Fruit fly (Drosophila melanogaster): Measurements from ENCODE around the gene CG34012.

Gene CG34012

dm6 chr3L:11097982-11098663 lies 11.2 kb downstream of the CG34012 start, which contains the start of the genes Irbp18 and APP-BP1 (continued):
- TF ChIP-seq Nf-YC (tag; optimal IDR thresholded peaks at IDR 0.05) (peak; percentile 82), pan (optimal IDR thresholded peaks at IDR 0.05) (no peak), pan (GFP tag; optimal IDR thresholded peaks at IDR 0.05 in 1 of 2, IDR thresholded peaks at IDR 0.05 in 1 of 2) (peak in 1 of 2 experiments; percentile 92), cg (GFP tag; optimal IDR thresholded peaks at IDR 0.05) (peak; percentile 22), pfk (GFP tag; optimal IDR thresholded peaks at IDR 0.05) (peak; percentile 17), CG13424 (tag; optimal IDR thresholded peaks at IDR 0.05) (peak; percentile 90), CG12071 (GFP tag; optimal IDR thresholded peaks at IDR 0.05) (peak; percentile 83), ERR (GFP tag; optimal IDR thresholded peaks at IDR 0.05) (peak; percentile 88), CG17328 (GFP tag; IDR thresholded peaks at IDR 0.05) (peak; percentile 81), mirr (GFP tag; optimal IDR thresholded peaks at IDR 0.05) (peak; percentile 80), CG4820 (GFP tag; optimal IDR thresholded peaks at IDR 0.05) (peak; percentile 93), CG1529 (GFP tag; optimal IDR thresholded peaks at IDR 0.05) (peak; percentile 86), Meics (GFP tag; optimal IDR thresholded peaks at IDR 0.05) (peak; percentile 94), Sry-δ (GFP tag; optimal IDR thresholded peaks at IDR 0.05) (peak; percentile 60), Antp (GFP tag; optimal IDR thresholded peaks at IDR 0.05) (peak; percentile 86), sima (GFP tag; optimal IDR thresholded peaks at IDR 0.05) (peak; percentile 41), caup (GFP tag; optimal IDR thresholded peaks at IDR 0.05; ENCODE audit: severe bottlenecking) (peak; percentile 95), CG42726 (GFP tag; IDR thresholded peaks at IDR 0.05; ENCODE audit: partially characterized antibody) (no peak), Mad (GFP tag; optimal IDR thresholded peaks at IDR 0.05) (peak; percentile 96), H2.0 (GFP tag; IDR thresholded peaks at IDR 0.05) (peak; percentile 76), CG8944 (GFP tag; optimal IDR thresholded peaks at IDR 0.05) (peak; percentile 89), CG18599 (GFP tag; optimal IDR thresholded peaks at IDR 0.05) (peak; percentile 95), CG3726 (GFP tag; IDR thresholded peaks at IDR 0.05) (peak; percentile 91; the same call in 2 of the 3 replicates), crp (GFP tag; optimal IDR thresholded peaks at IDR 0.05) (peak; percentile 92 to 95), cad (GFP tag; optimal IDR thresholded peaks at IDR 0.05) (no peak), CG12942 (GFP tag; optimal IDR thresholded peaks at IDR 0.05) (peak; percentile 90), repo (GFP tag; optimal IDR thresholded peaks at IDR 0.05) (peak; percentile 86), Dbx (GFP tag; IDR thresholded peaks at IDR 0.05) (peak; percentile 90), corto (GFP tag; optimal IDR thresholded peaks at IDR 0.05) (peak; percentile 76), CG2116 (GFP tag; optimal IDR thresholded peaks at IDR 0.05) (peak; percentile 88), kay (GFP tag; optimal IDR thresholded peaks at IDR 0.05) (peak; percentile 93), HLH4C (GFP tag; IDR thresholded peaks at IDR 0.05; ENCODE audit: partially characterized antibody) (no peak), Hr51 (GFP tag; optimal IDR thresholded peaks at IDR 0.05) (peak; percentile 95 to 96), CG8388 (GFP tag; optimal IDR thresholded peaks at IDR 0.05) (peak; percentile 91), TFAM (GFP tag; optimal IDR thresholded peaks at IDR 0.05) (peak; percentile 62), pzg (GFP tag; optimal IDR thresholded peaks at IDR 0.05) (peak; percentile 53), Hr78 (GFP tag; optimal IDR thresholded peaks at IDR 0.05) (peak in 1 of 2 experiments; percentile 54), slbo (GFP tag; IDR thresholded peaks at IDR 0.05) (peak; percentile 88), CG11723 (GFP tag; optimal IDR thresholded peaks at IDR 0.05) (peak; percentile 88), vvl (GFP tag; IDR thresholded peaks at IDR 0.05) (peak; percentile 89), CG6272 (GFP tag; IDR thresholded peaks at IDR 0.05) (peak; percentile 92), Sox102F (GFP tag; optimal IDR thresholded peaks at IDR 0.05) (peak; percentile 93), Elba2 (GFP tag; optimal IDR thresholded peaks at IDR 0.05) (peak; percentile 97), pros (GFP tag; optimal IDR thresholded peaks at IDR 0.05) (no peak), schlank (tag; optimal IDR thresholded peaks at IDR 0.05) (peak; percentile 90), CoRest (tag; optimal IDR thresholded peaks at IDR 0.05) (peak; percentile 95), CG2199 (GFP tag; IDR thresholded peaks at IDR 0.05) (0 out of 3 replicates have a peak, but pooled peaks have one; percentile 43), Nf-YB (GFP tag; optimal IDR thresholded peaks at IDR 0.05) (peak; percentile 78)
